Fruit fly (Drosophila melanogaster) whole organism, adult: ENCODE measurements around the gene CG44815.

Source experiments
- CG14711 ChIP-seq: fragments of 200-800 bp; sonication (Bioruptor generic); optimal IDR thresholded peaks from 2 replicates; lab custom pipeline; 2018; ENCODE audit warnings: missing biosample characterization, mild to moderate bottlenecking, missing genetic modification characterization, moderate library complexity
- CG7101 ChIP-seq: fragments of 200-800 bp; sonication (Bioruptor generic); optimal IDR thresholded peaks from 2 replicates; lab custom pipeline; 2018; ENCODE audit warnings: missing biosample characterization, mild to moderate bottlenecking, missing genetic modification characterization, moderate library complexity
- cic ChIP-seq: fragments of 200-800 bp; sonication (Bioruptor generic); optimal IDR thresholded peaks from 2 replicates; lab custom pipeline; 2017; ENCODE audit warnings: missing biosample characterization, mild to moderate bottlenecking, missing genetic modification characterization, moderate library complexity
- kay ChIP-seq: fragments of 200-800 bp; sonication (Bioruptor generic); peaks from one replicate; lab custom pipeline; 2016; ENCODE audit warnings: missing biosample characterization, missing genetic modification characterization, borderline replicate concordance
- ovo ChIP-seq: fragments of 200-800 bp; sonication (Bioruptor generic); optimal IDR thresholded peaks from 2 replicates; lab custom pipeline; 2016; ENCODE audit warnings: missing biosample characterization, missing genetic modification characterization

- TF ChIP-seq CG14711 (tag; lab: Kevin White, UChicago) = no peak
- TF ChIP-seq CG7101 = no peak
- no peak for TF ChIP-seq ovo (GFP tag; lab: Kevin White, UChicago)
- TF ChIP-seq kay (GFP tag; lab: Kevin White, UChicago) = no peak
- TF ChIP-seq cic (GFP tag; lab: Kevin White, UChicago) = no peak
These were observed 48.1 kb upstream of the CG44815 start for dm6 chrX:9494103-9494502.
